Worm (Caenorhabditis elegans) whole organism, early embryonic: Measurements from ENCODE around the gene str-30.

Experiments used
- B0310.2 ChIP-seq: sonication (generic microtip); optimal IDR thresholded peaks from 2 replicates; lab custom pipeline; 2016; ENCODE audit warnings: mild to moderate bottlenecking, missing genetic modification characterization, missing compliant biosample characterization
- F13C5.2 ChIP-seq: sonication (generic microtip); optimal IDR thresholded peaks from 2 replicates; lab custom pipeline; 2017; ENCODE audit warnings: mild to moderate bottlenecking, missing genetic modification characterization, inconsistent platforms, missing compliant biosample characterization
- ama-1 ChIP-seq: fragments of 150-350 bp; optimal IDR thresholded peaks from 2 replicates; lab custom pipeline; 2014
- ceh-36 ChIP-seq: sonication (generic microtip); optimal IDR thresholded peaks from 2 replicates; lab custom pipeline; 2016; ENCODE audit warnings: missing genetic modification characterization, inconsistent platforms, missing compliant biosample characterization
- ets-7 ChIP-seq: sonication (generic microtip); optimal IDR thresholded peaks from 2 replicates; lab custom pipeline; 2016; ENCODE audit warnings: missing genotype, missing genetic modification characterization, missing compliant biosample characterization
- flt-1 ChIP-seq: fragments of 200-800 bp; sonication (Bioruptor generic); IDR thresholded peaks from 2 replicates; pipeline ENCODE4 v1.3.6; 2022; ENCODE audit warnings: missing genetic modification characterization, missing compliant biosample characterization
- hmbx-1 ChIP-seq: sonication (generic microtip); optimal IDR thresholded peaks from 2 replicates; lab custom pipeline; 2016; ENCODE audit warnings: mild to moderate bottlenecking, missing genetic modification characterization, missing compliant biosample characterization
- hnd-1 ChIP-seq: sonication (generic microtip); optimal IDR thresholded peaks from 2 replicates; lab custom pipeline; 2016; ENCODE audit warnings: missing genetic modification characterization, missing compliant biosample characterization
- scrt-1 ChIP-seq: fragments of 200-800 bp; sonication (Bioruptor generic); IDR thresholded peaks from 2 replicates; pipeline ENCODE4 v1.3.6; 2022; ENCODE audit warnings: missing genetic modification characterization, missing compliant biosample characterization
- sea-1 ChIP-seq: fragments of 200-800 bp; sonication (Bioruptor generic); conservative IDR thresholded peaks from 2 replicates; pipeline ENCODE4 v1.3.6; 2022; ENCODE audit warnings: missing genetic modification characterization, missing compliant biosample characterization

ce11 chrV:3693657-3694056 is 31.2 kb upstream of the str-30 start:
- TF ChIP-seq ama-1 (lab: Kevin White, UChicago) (no peak), hmbx-1 (tag; lab: Kevin White, UChicago) (no peak), scrt-1 (GFP tag; lab: Robert Waterston, UW) (no peak), sea-1 (GFP tag; lab: Robert Waterston, UW) (no peak), F13C5.2 (no peak), flt-1 (GFP tag; lab: Robert Waterston, UW) (no peak), B0310.2 (tag; lab: Kevin White, UChicago) (no peak), ceh-36 (no peak), hnd-1 (tag; lab: Kevin White, UChicago) (no peak), ets-7 (tag; lab: Kevin White, UChicago) (no peak)
